Fruit fly (Drosophila melanogaster): Measurements from ENCODE around the gene CG9698.

CG9698 gene

DNA sequence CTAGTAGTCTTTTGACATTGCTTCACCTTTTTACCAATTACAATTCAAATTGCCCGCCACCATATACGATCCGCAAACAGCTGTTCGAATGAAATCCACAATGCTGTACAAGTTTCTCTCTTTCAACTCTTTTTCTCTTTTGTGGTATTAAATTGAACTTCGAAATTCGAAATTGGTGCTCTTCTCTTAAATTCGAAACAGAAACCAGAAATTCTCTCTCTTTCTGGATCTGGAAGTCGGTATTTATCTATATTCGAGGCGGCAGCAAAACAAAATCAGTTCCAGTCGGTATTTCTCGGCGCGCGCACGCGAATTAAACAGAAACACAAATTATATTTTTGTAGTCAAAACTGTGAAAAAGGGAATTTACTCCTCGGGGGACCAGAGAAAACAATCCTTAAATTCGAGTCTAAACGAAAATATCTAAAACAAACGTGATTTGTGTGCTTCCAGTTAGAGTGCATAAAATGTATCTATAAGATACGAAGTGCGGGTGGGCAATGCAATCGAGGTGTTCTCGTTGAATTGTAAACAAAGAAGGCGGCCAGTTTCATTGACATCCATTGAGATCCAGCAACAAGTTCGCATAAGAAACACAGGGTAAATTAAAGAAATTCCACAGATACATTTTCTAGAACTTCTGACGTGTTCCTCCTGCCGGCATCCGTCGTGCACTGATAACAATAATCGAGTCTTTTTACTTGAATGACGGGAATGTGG lies 48.6 kb upstream of the CG9698 start, which contains the start of gene PH4alphaEFB (continued):
- TF ChIP-seq Nf-YB (GFP tag; optimal IDR thresholded peaks at IDR 0.05) (no peak), vvl (GFP tag; IDR thresholded peaks at IDR 0.05) (no peak), CG7556 (GFP tag; optimal IDR thresholded peaks at IDR 0.05) (no peak), CG12659 (GFP tag; optimal IDR thresholded peaks at IDR 0.05) (no peak), tx (GFP tag; optimal IDR thresholded peaks at IDR 0.05) (no peak), gro (GFP tag; optimal IDR thresholded peaks at IDR 0.05) (no peak), CG18764 (GFP tag; optimal IDR thresholded peaks at IDR 0.05) (no peak), Lim3 (GFP tag; IDR thresholded peaks at IDR 0.05) (no peak), CG7357 (GFP tag; IDR thresholded peaks at IDR 0.05) (no peak), CG10267 (tag; optimal IDR thresholded peaks at IDR 0.05) (no peak), CG9609 (GFP tag; optimal IDR thresholded peaks at IDR 0.05) (no peak), unc-4 (GFP tag; IDR thresholded peaks at IDR 0.05; ENCODE audit: partially characterized antibody) (no peak; the same call in 1 of the 2 replicates), CG18011 (GFP tag; optimal IDR thresholded peaks at IDR 0.05) (no peak), MESR4 (GFP tag; optimal IDR thresholded peaks at IDR 0.05) (peak; percentile 3), fd96Cb (tag; optimal IDR thresholded peaks at IDR 0.05) (no peak), odd (GFP tag; optimal IDR thresholded peaks at IDR 0.05) (peak; percentile 1), CG7963 (GFP tag; IDR thresholded peaks at IDR 0.05; ENCODE audit: partially characterized antibody) (no peak), trh (GFP tag; optimal IDR thresholded peaks at IDR 0.05) (no peak), ato (GFP tag; IDR thresholded peaks at IDR 0.05; ENCODE audit: partially characterized antibody) (no peak), gt (GFP tag; IDR thresholded peaks at IDR 0.05) (no peak), corto (GFP tag; optimal IDR thresholded peaks at IDR 0.05) (no peak), wor (GFP tag; IDR thresholded peaks at IDR 0.05) (no peak), tup (GFP tag; optimal IDR thresholded peaks at IDR 0.05) (no peak), CG15514 (GFP tag; optimal IDR thresholded peaks at IDR 0.05) (no peak), zfh1 (GFP tag; IDR thresholded peaks at IDR 0.05) (no peak), cas (GFP tag; IDR thresholded peaks at IDR 0.05) (no peak), CG10979 (tag; optimal IDR thresholded peaks at IDR 0.05) (no peak), Ptx1 (GFP tag; IDR thresholded peaks at IDR 0.05) (no peak), stc (GFP tag; IDR thresholded peaks at IDR 0.05) (no peak), caup (GFP tag; optimal IDR thresholded peaks at IDR 0.05; ENCODE audit: severe bottlenecking) (no peak), wdn (GFP tag; IDR thresholded peaks at IDR 0.05) (no peak), CG10366 (GFP tag; IDR thresholded peaks at IDR 0.05) (no peak), CG12391 (tag; optimal IDR thresholded peaks at IDR 0.05) (no peak), psq (GFP tag; optimal IDR thresholded peaks at IDR 0.05) (no peak), CG10462 (GFP tag; optimal IDR thresholded peaks at IDR 0.05) (no peak), CHES-1-like (GFP tag; optimal IDR thresholded peaks at IDR 0.05) (no peak), MBD-R2 (GFP tag; IDR thresholded peaks at IDR 0.05) (no peak), jumu (GFP tag; optimal IDR thresholded peaks at IDR 0.05) (no peak), CkIIα-i1 (GFP tag; IDR thresholded peaks at IDR 0.05) (no peak), Dip3 (GFP tag; optimal IDR thresholded peaks at IDR 0.05) (no peak), chn (GFP tag; optimal IDR thresholded peaks at IDR 0.05) (no peak), ewg (GFP tag; optimal IDR thresholded peaks at IDR 0.05) (peak; percentile 76), zen2 (GFP tag; IDR thresholded peaks at IDR 0.05; ENCODE audit: partially characterized antibody) (peak; percentile 54; the same call in 2 of the 3 replicates), otp (GFP tag; IDR thresholded peaks at IDR 0.05) (no peak), Aef1 (GFP tag; IDR thresholded peaks at IDR 0.05) (no peak), dm (GFP tag; optimal IDR thresholded peaks at IDR 0.05) (no peak), CG11723 (GFP tag; optimal IDR thresholded peaks at IDR 0.05) (no peak), oc (tag; optimal IDR thresholded peaks at IDR 0.05) (no peak), ham (GFP tag; IDR thresholded peaks at IDR 0.05) (no peak), NFAT (GFP tag; IDR thresholded peaks at IDR 0.05) (no peak)

All from whole organism, embryonic.